Worm (Caenorhabditis elegans): ENCODE data around the gene Y42G9A.3.

DNA sequence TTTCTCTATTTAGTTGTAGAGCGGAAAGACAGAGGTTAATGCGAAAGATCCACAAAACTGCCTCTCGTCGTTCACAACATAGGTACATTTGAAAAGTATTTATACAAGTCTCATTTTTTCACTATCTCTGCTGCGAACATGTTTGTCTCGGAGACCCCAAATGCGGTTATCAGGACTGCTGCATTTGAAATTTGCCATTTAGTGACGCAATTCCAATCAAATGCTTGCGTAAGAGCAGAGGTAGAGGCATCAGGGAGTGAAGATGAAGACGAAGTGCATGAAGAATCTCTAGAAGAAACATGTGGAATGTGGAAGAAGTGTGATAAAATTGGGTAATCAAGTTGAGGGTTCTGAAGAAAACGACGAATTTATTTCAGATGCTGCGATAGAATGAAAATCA lies 11.9 kb upstream of the Y42G9A.3 start:
- TF ChIP-seq nhr-12 (tag; optimal IDR thresholded peaks at IDR 0.05): no peak
- TF ChIP-seq unc-62 (GFP tag; optimal IDR thresholded peaks at IDR 0.05): no peak
- TF ChIP-seq nhr-28 (tag; optimal IDR thresholded peaks at IDR 0.05): no peak
- no peak for TF ChIP-seq M03D4.4 (tag; optimal IDR thresholded peaks at IDR 0.05)
- TF ChIP-seq nhr-237 (tag; optimal IDR thresholded peaks at IDR 0.05): no peak
- no peak for TF ChIP-seq lin-13 (tag; optimal IDR thresholded peaks at IDR 0.05)
- no peak for TF ChIP-seq ztf-11 (tag; optimal IDR thresholded peaks at IDR 0.05)
- TF ChIP-seq blmp-1 (tag; optimal IDR thresholded peaks at IDR 0.05): no peak
- no peak for TF ChIP-seq unc-39 (tag; optimal IDR thresholded peaks at IDR 0.05)
- TF ChIP-seq cnd-1 (tag; optimal IDR thresholded peaks at IDR 0.05): no peak
- no peak for TF ChIP-seq elt-1 (tag; optimal IDR thresholded peaks at IDR 0.05; ENCODE audit: borderline replicate concordance, insufficient read depth)
- TF ChIP-seq ceh-83 (GFP tag; optimal IDR thresholded peaks at IDR 0.05): no peak
